Worm (Caenorhabditis elegans) whole organism, L1 larva: ENCODE results near the gene enpp-1.

Experiments
- C04F5.9 ChIP-seq: sonication (generic microtip); optimal IDR thresholded peaks from 2 replicates; lab custom pipeline; 2016; ENCODE audit warnings: missing genetic modification characterization, missing compliant biosample characterization
- C34B4.2 ChIP-seq: sonication (generic microtip); optimal IDR thresholded peaks from 2 replicates; lab custom pipeline; 2017; ENCODE audit warnings: mild to moderate bottlenecking, missing genetic modification characterization, missing compliant biosample characterization
- Y116A8C.19 ChIP-seq: sonication (generic microtip); optimal IDR thresholded peaks from 2 replicates; lab custom pipeline; 2016; ENCODE audit warnings: missing compliant biosample characterization, missing genetic modification characterization, borderline replicate concordance
- aly-2 ChIP-seq: fragments of 150-350 bp; optimal IDR thresholded peaks from 2 replicates; lab custom pipeline; 2014; ENCODE audit warnings: missing biosample characterization, missing genetic modification characterization
- ceh-82 ChIP-seq, 3 experiments: fragments of 150-350 bp in 1 of 3; sonication (generic microtip) in 2 of 3; optimal IDR thresholded peaks; 2 replicates each; lab custom pipeline; 2014 to 2017; ENCODE audit warnings: missing biosample characterization in 3 of 3, missing genetic modification characterization in 3 of 3
- ces-1 ChIP-seq: fragments of 150-350 bp; optimal IDR thresholded peaks from 2 replicates; lab custom pipeline; 2014; ENCODE audit warnings: missing biosample characterization, missing genetic modification reagents, missing genetic modification characterization
- dpl-1 ChIP-seq, 3 experiments: fragments of 150-350 bp in 2 of 3; sonication (generic microtip) in 1 of 3; optimal IDR thresholded peaks; 2 replicates each; lab custom pipeline; 2014 to 2017; ENCODE audit warnings: missing biosample characterization in 3 of 3, missing genetic modification characterization in 3 of 3, missing genetic modification reagents in 3 of 3
- efl-1 ChIP-seq, 4 experiments: fragments of 150-350 bp; optimal IDR thresholded peaks in 3 of 4; peaks in 1 of 4; 1 replicate in 1 of 4; 2 replicates in 3 of 4; lab custom pipeline; 2014; ENCODE audit warnings: missing biosample characterization in 2 of 4, missing genetic modification characterization in 2 of 4, missing genetic modification reagents in 2 of 4
- efl-3 ChIP-seq: fragments of 200-800 bp; sonication (Bioruptor generic); optimal IDR thresholded peaks from 2 replicates; lab custom pipeline; 2018; ENCODE audit warnings: mild to moderate bottlenecking, missing genetic modification characterization, missing compliant biosample characterization
- egl-27 ChIP-seq, 2 experiments: fragments of 150-350 bp in 1 of 2; sonication (generic microtip); optimal IDR thresholded peaks; 3 replicates each; lab custom pipeline; 2017 to 2018; ENCODE audit warnings: missing biosample characterization in 2 of 2, missing genetic modification characterization in 2 of 2, missing genetic modification reagents in 2 of 2
- elt-2 ChIP-seq: sonication (generic microtip); optimal IDR thresholded peaks from 2 replicates; lab custom pipeline; 2016; ENCODE audit warnings: missing genetic modification characterization, mild to moderate bottlenecking, inconsistent platforms, missing compliant biosample characterization, missing genetic modification reagents
- elt-3 ChIP-seq, 6 experiments: fragments of 150-350 bp in 1 of 6; sonication (generic microtip); optimal IDR thresholded peaks; 2 replicates each; lab custom pipeline; 2017 to 2018; ENCODE audit warnings: missing biosample characterization in 6 of 6, missing genetic modification characterization in 6 of 6, inconsistent platforms in 1 of 6
- fos-1 ChIP-seq: fragments of 150-350 bp; optimal IDR thresholded peaks from 2 replicates; lab custom pipeline; 2014; ENCODE audit warnings: missing biosample characterization, missing genetic modification characterization
- hpl-2 ChIP-seq: fragments of 150-350 bp; optimal IDR thresholded peaks from 2 replicates; lab custom pipeline; 2014; ENCODE audit warnings: missing biosample characterization, missing genetic modification reagents, missing genetic modification characterization
- irx-1 ChIP-seq: sonication (generic microtip); optimal IDR thresholded peaks from 2 replicates; lab custom pipeline; 2016; ENCODE audit warnings: missing genetic modification characterization, missing compliant biosample characterization
- jun-1 ChIP-seq: fragments of 150-350 bp; optimal IDR thresholded peaks from 2 replicates; lab custom pipeline; 2014; ENCODE audit warnings: missing biosample characterization, missing genetic modification reagents, missing genetic modification characterization
- lin-14 ChIP-seq: fragments of 200-800 bp; sonication (Bioruptor generic); optimal IDR thresholded peaks from 2 replicates; lab custom pipeline; 2018; ENCODE audit warnings: mild to moderate bottlenecking, missing genetic modification characterization, moderate library complexity, missing compliant biosample characterization
- lin-15B ChIP-seq: fragments of 150-350 bp; sonication (generic microtip); optimal IDR thresholded peaks from 3 replicates; lab custom pipeline; 2014; ENCODE audit warnings: missing biosample characterization, missing genetic modification characterization
- lin-39 ChIP-seq: fragments of 150-350 bp; optimal IDR thresholded peaks from 2 replicates; lab custom pipeline; 2014; ENCODE audit warnings: missing biosample characterization, missing genetic modification reagents, missing genetic modification characterization
- lir-3 ChIP-seq: sonication (generic microtip); optimal IDR thresholded peaks from 2 replicates; lab custom pipeline; 2016; ENCODE audit warnings: mild to moderate bottlenecking, missing genetic modification characterization, moderate library complexity, missing compliant biosample characterization; ENCODE audit not compliant: poor library complexity
- mab-9 ChIP-seq: fragments of 200-800 bp; sonication (Bioruptor generic); IDR thresholded peaks from 2 replicates; pipeline ENCODE4 v1.3.6; 2022; ENCODE audit warnings: missing genetic modification reagents, missing genetic modification characterization, missing compliant biosample characterization
- mef-2 ChIP-seq: fragments of 150-350 bp; optimal IDR thresholded peaks from 2 replicates; lab custom pipeline; 2014; ENCODE audit warnings: missing biosample characterization, missing genetic modification characterization
- nhr-11 ChIP-seq: fragments of 150-350 bp; optimal IDR thresholded peaks from 2 replicates; lab custom pipeline; 2014; ENCODE audit warnings: missing biosample characterization, missing genetic modification characterization
- nhr-19 ChIP-seq: fragments of 200-800 bp; sonication (Bioruptor generic); conservative IDR thresholded peaks from 2 replicates; pipeline ENCODE4 v1.3.6; 2022; ENCODE audit warnings: missing genetic modification characterization, missing compliant biosample characterization
- nhr-20 ChIP-seq: sonication (generic microtip); optimal IDR thresholded peaks from 2 replicates; lab custom pipeline; 2016; ENCODE audit warnings: mild to moderate bottlenecking, missing genetic modification characterization, missing compliant biosample characterization
- nhr-47 ChIP-seq: sonication (generic microtip); optimal IDR thresholded peaks from 2 replicates; lab custom pipeline; 2016; ENCODE audit warnings: mild to moderate bottlenecking, missing genetic modification characterization, moderate library complexity, missing compliant biosample characterization
- nhr-71 ChIP-seq: sonication (generic microtip); optimal IDR thresholded peaks from 2 replicates; lab custom pipeline; 2016; ENCODE audit warnings: mild to moderate bottlenecking, missing genetic modification characterization, moderate library complexity, missing compliant biosample characterization
- nhr-76 ChIP-seq: sonication (generic microtip); optimal IDR thresholded peaks from 2 replicates; lab custom pipeline; 2017; ENCODE audit warnings: missing biosample characterization, missing genetic modification characterization
- nhr-77 ChIP-seq: fragments of 150-350 bp; optimal IDR thresholded peaks from 2 replicates; lab custom pipeline; 2014; ENCODE audit warnings: missing biosample characterization, missing genetic modification characterization
- nhr-85 ChIP-seq: sonication (generic microtip); peaks from one replicate; lab custom pipeline; 2016; ENCODE audit warnings: missing genetic modification characterization, inconsistent platforms, missing compliant biosample characterization
- pag-3 ChIP-seq: sonication (generic microtip); optimal IDR thresholded peaks from 2 replicates; lab custom pipeline; 2017; ENCODE audit warnings: missing genetic modification characterization, mild to moderate bottlenecking, missing compliant biosample characterization, antibody characterized with exemption, borderline replicate concordance; ENCODE audit not compliant: insufficient read depth
- sptf-1 ChIP-seq: fragments of 150-350 bp; optimal IDR thresholded peaks from 2 replicates; lab custom pipeline; 2014; ENCODE audit warnings: missing biosample characterization, missing genetic modification characterization
- tlp-1 ChIP-seq: fragments of 150-350 bp; optimal IDR thresholded peaks from 2 replicates; lab custom pipeline; 2014; ENCODE audit warnings: missing biosample characterization, missing genetic modification characterization
- unc-130 ChIP-seq: fragments of 150-350 bp; optimal IDR thresholded peaks from 2 replicates; lab custom pipeline; 2017; ENCODE audit warnings: missing biosample characterization, missing genetic modification characterization, inconsistent platforms
- unc-62 ChIP-seq: fragments of 150-350 bp; optimal IDR thresholded peaks from 2 replicates; lab custom pipeline; 2014; ENCODE audit warnings: missing biosample characterization, missing genetic modification reagents, missing genetic modification characterization
- xbp-1 ChIP-seq: sonication (generic microtip); optimal IDR thresholded peaks from 2 replicates; lab custom pipeline; 2016; ENCODE audit warnings: missing genetic modification characterization, missing compliant biosample characterization
- zag-1 ChIP-seq: fragments of 150-350 bp; optimal IDR thresholded peaks from 2 replicates; lab custom pipeline; 2014; ENCODE audit warnings: missing biosample characterization, missing genetic modification characterization
- zip-4 ChIP-seq: fragments of 200-800 bp; sonication (Bioruptor generic); optimal IDR thresholded peaks from 2 replicates; lab custom pipeline; 2018; ENCODE audit warnings: mild to moderate bottlenecking, missing genetic modification characterization, moderate library complexity, missing compliant biosample characterization
- ztf-4 ChIP-seq: fragments of 150-350 bp; optimal IDR thresholded peaks from 2 replicates; lab custom pipeline; 2014; ENCODE audit warnings: missing biosample characterization, missing genetic modification characterization

Gene enpp-1

ce11 chrV:12111452-12111851 is 19.8 kb upstream of the enpp-1 start, which contains the start of gene lhpp-1 (continued):
- TF ChIP-seq sptf-1 (tag; lab: Kevin White, UChicago) (no peak), lin-39 (no peak), elt-2 (no peak), nhr-19 (no peak)

- TF ChIP-seq nhr-85 (tag; lab: Kevin White, UChicago), result peak; percentile 28
- peak; percentile 27 for TF ChIP-seq lin-14 (GFP tag; lab: Kevin White, UChicago)
- TF ChIP-seq elt-2, result peak; percentile 11
- TF ChIP-seq egl-27 (tag; optimal IDR thresholded peaks at IDR 0.05; lab: Kevin White, UChicago), result no peak
- TF ChIP-seq, all 84 proteins: peak for 3
Measured at ce11 chrV:12113726-12114125, 17.5 kb upstream of the enpp-1 start.

- TF ChIP-seq xbp-1 (tag; lab: Kevin White, UChicago) (no peak), unc-62 (GFP tag; lab: Kevin White, UChicago) (no peak), efl-3 (no peak)
Measured at ce11 chrV:12114693-12115092, 16.6 kb upstream of the enpp-1 start, which contains the start of gene spin-1. Gene spin-1 (plus strand): TSS chrV:12114993.

- peak; percentile 1 for TF ChIP-seq elt-2
- no peak for TF ChIP-seq fos-1 (tag; lab: Kevin White, UChicago)
- TF ChIP-seq mef-2, result no peak
- TF ChIP-seq jun-1, result no peak
- TF ChIP-seq zip-4 (GFP tag; lab: Kevin White, UChicago), result no peak
- TF ChIP-seq lin-15B, result no peak
- peak; percentile 7 for TF ChIP-seq nhr-71
- TF ChIP-seq irx-1 (tag; lab: Kevin White, UChicago), result no peak
- TF ChIP-seq nhr-47, result no peak
- TF ChIP-seq egl-27 (tag; optimal IDR thresholded peaks at IDR 0.05; lab: Kevin White, UChicago), result no peak
- no peak for TF ChIP-seq nhr-76 (tag; lab: Kevin White, UChicago)
- TF ChIP-seq nhr-77, result no peak
- TF ChIP-seq mab-9 (GFP tag; lab: Robert Waterston, UW), result no peak
- no peak for TF ChIP-seq elt-3 (tag; optimal IDR thresholded peaks at IDR 0.05; lab: Kevin White, UChicago)
- TF ChIP-seq nhr-20 (tag; lab: Kevin White, UChicago), result peak; percentile 6
- no peak for TF ChIP-seq pag-3 (tag; lab: Kevin White, UChicago)
- TF ChIP-seq unc-62 (GFP tag; lab: Kevin White, UChicago), result no peak
- TF ChIP-seq unc-130 (tag; lab: Kevin White, UChicago), result no peak
- no peak for TF ChIP-seq zag-1 (tag; lab: Kevin White, UChicago)
- no peak for TF ChIP-seq C04F5.9 (tag; lab: Kevin White, UChicago)
- no peak for TF ChIP-seq C34B4.2 (tag; lab: Kevin White, UChicago)
- no peak for TF ChIP-seq ces-1 (GFP tag; lab: Kevin White, UChicago)
Measured at ce11 chrV:12115150-12115549, 16.1 kb upstream of the enpp-1 start.

- no peak for TF ChIP-seq dpl-1 (GFP tag; optimal IDR thresholded peaks at IDR 0.05; lab: Kevin White, UChicago)
- no peak for TF ChIP-seq mef-2
- TF ChIP-seq ceh-82 (tag; optimal IDR thresholded peaks at IDR 0.05; lab: Kevin White, UChicago), result no peak
- no peak for TF ChIP-seq nhr-76 (tag; lab: Kevin White, UChicago)
- TF ChIP-seq pag-3 (tag; lab: Kevin White, UChicago), result no peak
- TF ChIP-seq sptf-1 (tag; lab: Kevin White, UChicago), result no peak
- no peak for TF ChIP-seq lir-3 (tag; lab: Kevin White, UChicago)
- no peak for TF ChIP-seq efl-1 (optimal IDR thresholded peaks at IDR 0.05; lab: Kevin White, UChicago)
- no peak for TF ChIP-seq efl-1 (GFP tag; optimal IDR thresholded peaks at IDR 0.05 in 1 of 2; lab: Kevin White, UChicago)
- no peak for TF ChIP-seq zip-4 (GFP tag; lab: Kevin White, UChicago)
- TF ChIP-seq tlp-1 (tag; lab: Kevin White, UChicago), result no peak
- TF ChIP-seq hpl-2 (GFP tag; lab: Kevin White, UChicago), result no peak
- TF ChIP-seq ztf-4 (tag; lab: Kevin White, UChicago), result no peak
- no peak for TF ChIP-seq nhr-85 (tag; lab: Kevin White, UChicago)
- TF ChIP-seq Y116A8C.19, result no peak
- no peak for TF ChIP-seq nhr-11 (tag; lab: Kevin White, UChicago)
- TF ChIP-seq aly-2, result no peak
Measured at ce11 chrV:12117567-12118053, 13.6 kb upstream of the enpp-1 start, which contains the start of gene C13C4.8. Gene C13C4.8 (plus strand): TSS chrV:12118003.
